Worm (Caenorhabditis elegans): ENCODE results near the gene C44F1.1.
A peak's percentile ranks its signal among the peaks of the same experiment; 100 is the strongest.

C44F1.1 gene

ce11 chrIII:3759312-3759711 is 6.0 kb downstream of the C44F1.1 start, which contains the start of gene arcp-1:
TSS of gene arcp-1 (minus strand) at chrIII:3759412.
- TF ChIP-seq hlh-4 (tag; optimal IDR thresholded peaks at IDR 0.05) (no peak), snpc-4 (tag; optimal IDR thresholded peaks at IDR 0.05) (no peak), nhr-84 (tag; optimal IDR thresholded peaks at IDR 0.05) (no peak), unc-98 (GFP tag; IDR thresholded peaks at IDR 0.05) (no peak), nhr-237 (tag; optimal IDR thresholded peaks at IDR 0.05) (no peak), unc-130 (tag; optimal IDR thresholded peaks at IDR 0.05) (no peak), fkh-4 (tag; optimal IDR thresholded peaks at IDR 0.05; ENCODE audit: borderline replicate concordance) (no peak), dsc-1 (tag; optimal IDR thresholded peaks at IDR 0.05) (peak; percentile 72), pax-3 (tag; optimal IDR thresholded peaks at IDR 0.05) (peak; percentile 12), fkh-8 (tag; optimal IDR thresholded peaks at IDR 0.05) (peak; percentile 21), lin-35 (GFP tag; optimal IDR thresholded peaks at IDR 0.05) (no peak), hpl-2 (GFP tag; optimal IDR thresholded peaks at IDR 0.05) (no peak), jun-1 (tag; optimal IDR thresholded peaks at IDR 0.05) (no peak), elt-2 (tag; optimal IDR thresholded peaks at IDR 0.05) (no peak), efl-1 (optimal IDR thresholded peaks at IDR 0.05) (no peak), efl-1 (GFP tag; optimal IDR thresholded peaks at IDR 0.05 in 1 of 2) (no peak), F16B12.6 (tag; optimal IDR thresholded peaks at IDR 0.05) (no peak), mdl-1 (tag; optimal IDR thresholded peaks at IDR 0.05) (no peak), egl-27 (tag; optimal IDR thresholded peaks at IDR 0.05) (no peak), lin-39 (tag; optimal IDR thresholded peaks at IDR 0.05) (no peak), lsy-2 (tag; optimal IDR thresholded peaks at IDR 0.05) (no peak)

- TF ChIP-seq pqm-1 (tag; optimal IDR thresholded peaks at IDR 0.05) (no peak), lin-15B (tag; optimal IDR thresholded peaks at IDR 0.05) (no peak), irx-1 (tag; optimal IDR thresholded peaks at IDR 0.05) (no peak), aha-1 (tag; optimal IDR thresholded peaks at IDR 0.05) (no peak), mef-2 (tag; optimal IDR thresholded peaks at IDR 0.05) (no peak), nhr-84 (tag; optimal IDR thresholded peaks at IDR 0.05) (no peak), zip-4 (GFP tag; optimal IDR thresholded peaks at IDR 0.05) (no peak), fkh-8 (tag; optimal IDR thresholded peaks at IDR 0.05) (no peak), isw-1 (GFP tag; IDR thresholded peaks at IDR 0.05) (no peak), lir-3 (tag; optimal IDR thresholded peaks at IDR 0.05; ENCODE audit: poor library complexity) (no peak), nhr-47 (tag; optimal IDR thresholded peaks at IDR 0.05) (no peak), hpl-2 (GFP tag; optimal IDR thresholded peaks at IDR 0.05) (no peak), rnt-1 (tag; optimal IDR thresholded peaks at IDR 0.05) (no peak), nhr-12 (tag; optimal IDR thresholded peaks at IDR 0.05) (no peak), ceh-88 (GFP tag; IDR thresholded peaks at IDR 0.05) (no peak), Y116A8C.19 (tag; optimal IDR thresholded peaks at IDR 0.05; ENCODE audit: borderline replicate concordance) (no peak), egl-13 (tag; optimal IDR thresholded peaks at IDR 0.05) (no peak)
These were observed 20.2 kb downstream of the C44F1.1 start, which contains the start of gene lin-48 for ce11 chrIII:3745138-3745537. TSS of gene lin-48 (plus strand) at chrIII:3745438.

ce11 chrIII:3743367-3743766 is 22.0 kb downstream of the C44F1.1 start:
- TF ChIP-seq aly-2 (tag; optimal IDR thresholded peaks at IDR 0.05) (no peak), nhr-11 (tag; optimal IDR thresholded peaks at IDR 0.05) (no peak), nhr-76 (tag; optimal IDR thresholded peaks at IDR 0.05) (no peak), jun-1 (tag; optimal IDR thresholded peaks at IDR 0.05) (no peak), xbp-1 (tag; optimal IDR thresholded peaks at IDR 0.05) (no peak), Y116A8C.19 (tag; optimal IDR thresholded peaks at IDR 0.05; ENCODE audit: borderline replicate concordance) (no peak), lir-3 (tag; optimal IDR thresholded peaks at IDR 0.05; ENCODE audit: poor library complexity) (no peak), hlh-4 (tag; optimal IDR thresholded peaks at IDR 0.05) (no peak), unc-98 (GFP tag; IDR thresholded peaks at IDR 0.05) (no peak)

ce11 chrIII:3742090-3742489 is 23.3 kb downstream of the C44F1.1 start:
- TF ChIP-seq mep-1 (tag; optimal IDR thresholded peaks at IDR 0.05) (no peak), lir-3 (tag; optimal IDR thresholded peaks at IDR 0.05; ENCODE audit: poor library complexity) (no peak), efl-3 (GFP tag; optimal IDR thresholded peaks at IDR 0.05) (no peak), mdl-1 (tag; optimal IDR thresholded peaks at IDR 0.05) (no peak), ztf-4 (tag; optimal IDR thresholded peaks at IDR 0.05) (no peak), hlh-17 (GFP tag; optimal IDR thresholded peaks at IDR 0.05; ENCODE audit: borderline replicate concordance) (no peak), hpl-2 (GFP tag; optimal IDR thresholded peaks at IDR 0.05) (no peak), hlh-4 (tag; optimal IDR thresholded peaks at IDR 0.05) (no peak), mab-9 (GFP tag; IDR thresholded peaks at IDR 0.05) (no peak), grh-1 (GFP tag; IDR thresholded peaks at IDR 0.05) (no peak), unc-62 (GFP tag; optimal IDR thresholded peaks at IDR 0.05) (no peak), swsn-7 (tag; optimal IDR thresholded peaks at IDR 0.05) (no peak)

All from whole organism, L1 larva.